Worm (Caenorhabditis elegans): Measurements from ENCODE around the gene nas-32.

The nas-32 gene

DNA sequence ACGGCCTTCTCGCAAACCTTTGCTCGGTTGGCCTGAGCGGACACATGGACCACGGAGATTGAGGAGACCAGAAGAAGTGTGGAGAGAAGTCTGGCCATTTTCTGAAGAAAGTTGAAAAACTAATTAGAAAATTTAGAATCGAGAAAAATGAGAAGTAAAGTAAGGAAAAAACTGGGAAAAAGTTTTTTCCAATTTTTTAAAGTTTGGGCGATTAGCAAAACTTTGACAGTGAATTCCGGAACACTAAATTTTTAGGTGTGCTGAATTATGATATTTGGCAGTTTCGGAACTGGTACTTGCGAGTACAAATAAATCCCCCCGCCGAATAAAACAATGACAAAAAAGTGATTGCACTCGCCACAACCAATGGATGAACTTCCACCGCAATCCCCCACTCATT is 32.3 kb downstream of the nas-32 start, which contains the start of gene T02B11.3:
T02B11.3 (minus strand) TSS at position 101 of the 400 bp plus-strand sequence.
- TF ChIP-seq hlh-13 (GFP tag; optimal IDR thresholded peaks at IDR 0.05) (no peak), mec-3 (tag; optimal IDR thresholded peaks at IDR 0.05; ENCODE audit: borderline replicate concordance) (no peak), ztf-16 (tag; optimal IDR thresholded peaks at IDR 0.05) (no peak), K02D7.2 (tag; optimal IDR thresholded peaks at IDR 0.05) (no peak), elt-2 (tag; optimal IDR thresholded peaks at IDR 0.05) (no peak)

DNA sequence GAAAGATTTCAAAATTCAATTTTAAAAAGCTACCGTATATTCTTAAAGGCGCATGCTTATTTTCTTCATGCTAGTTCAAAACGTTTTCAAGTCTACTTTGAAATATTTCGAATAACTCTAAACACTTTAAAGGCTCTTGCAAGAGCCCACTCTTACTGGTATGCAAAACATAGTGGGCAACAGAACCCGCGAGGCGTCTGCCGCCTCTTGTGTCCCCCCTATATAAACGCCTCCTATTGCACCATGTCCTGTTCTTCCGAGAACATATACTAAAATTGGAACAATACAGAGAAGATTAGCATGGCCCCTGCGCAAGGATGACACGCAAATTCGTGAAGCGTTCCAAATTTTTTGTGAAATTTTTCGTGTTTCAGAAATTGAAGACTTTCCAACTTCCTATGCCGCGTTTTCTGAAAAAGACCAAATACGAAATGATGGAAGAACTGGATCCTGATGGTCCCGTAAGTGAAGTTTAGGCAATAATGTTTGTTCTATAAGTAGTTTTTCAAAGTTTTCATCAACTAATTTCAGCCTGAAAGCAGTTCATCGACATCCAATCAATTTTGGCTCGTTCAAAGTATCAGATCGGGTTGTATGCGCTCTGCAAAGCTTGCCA is 40.0 kb downstream of the nas-32 start:
- 0 out of 2 replicates have a peak, but pooled peaks have one; percentile 36 for TF ChIP-seq sox-2 (GFP tag; IDR thresholded peaks at IDR 0.05)
- no peak for TF ChIP-seq ceh-48 (tag; optimal IDR thresholded peaks at IDR 0.05)
- no peak for TF ChIP-seq eyg-1 (tag; optimal IDR thresholded peaks at IDR 0.05)
- TF ChIP-seq nfya-1 (tag; optimal IDR thresholded peaks at IDR 0.05), result no peak
- TF ChIP-seq unc-55 (GFP tag; optimal IDR thresholded peaks at IDR 0.05), result no peak
- no peak for TF ChIP-seq hlh-15 (tag; optimal IDR thresholded peaks at IDR 0.05)

DNA sequence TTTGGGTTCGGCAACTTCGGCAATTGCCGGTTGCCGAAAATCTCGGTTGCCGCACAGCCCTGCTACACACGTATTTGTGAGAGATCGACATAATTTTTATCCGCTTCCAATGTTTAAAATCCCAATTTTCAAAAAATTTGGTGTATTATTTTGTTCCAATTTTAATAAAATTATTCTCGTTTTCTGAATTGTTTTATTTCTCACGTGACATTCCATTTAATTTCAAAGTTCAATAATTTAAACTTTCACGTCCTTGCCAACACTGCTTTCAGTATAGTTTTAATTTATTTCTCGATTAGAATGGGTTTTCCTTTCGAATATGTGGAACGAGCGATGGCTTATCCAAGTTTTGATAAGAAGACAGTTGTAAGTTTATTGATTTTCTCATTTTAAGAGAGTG is 42.4 kb downstream of the nas-32 start, which contains the start of gene K09C6.2:
K09C6.2 (plus strand) TSS at position 301 of the 400 bp plus-strand sequence.
- TF ChIP-seq lim-6 (tag; optimal IDR thresholded peaks at IDR 0.05) (no peak), ceh-45 (GFP tag; IDR thresholded peaks at IDR 0.05) (no peak), unc-42 (tag; optimal IDR thresholded peaks at IDR 0.05) (no peak), pha-2 (tag; optimal IDR thresholded peaks at IDR 0.05) (no peak)

DNA sequence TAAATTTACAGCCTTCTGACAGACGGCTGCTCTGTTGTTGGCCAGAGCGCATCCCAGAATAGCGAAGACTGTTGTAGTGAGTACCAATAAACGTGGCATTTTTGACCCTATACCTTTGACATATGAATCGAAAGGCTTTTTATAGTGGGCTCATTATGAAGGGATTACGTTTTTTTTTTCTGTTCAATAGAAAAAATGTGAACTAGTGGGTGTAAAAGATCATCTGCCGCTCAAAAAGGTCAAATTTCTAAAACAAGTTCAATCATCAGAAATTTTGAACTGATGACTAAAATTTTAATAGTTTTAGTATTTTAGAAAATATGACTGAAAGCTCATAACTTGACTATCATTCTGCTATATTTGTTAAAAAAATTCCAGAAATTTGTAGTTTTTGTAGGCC is 44.0 kb downstream of the nas-32 start, which contains the start of gene K09C6.9:
K09C6.9 (minus strand) TSS at position 101 of the 400 bp plus-strand sequence.
- TF ChIP-seq dmd-4 (tag; optimal IDR thresholded peaks at IDR 0.05; ENCODE audit: borderline replicate concordance), result no peak
- no peak for TF ChIP-seq tbx-7 (tag; optimal IDR thresholded peaks at IDR 0.05)
- no peak for TF ChIP-seq K02D7.2 (tag; optimal IDR thresholded peaks at IDR 0.05)
- TF ChIP-seq nhr-232 (tag; optimal IDR thresholded peaks at IDR 0.05), result no peak
- no peak for TF ChIP-seq pqm-1 (tag; optimal IDR thresholded peaks at IDR 0.05)
- TF ChIP-seq hlh-6 (tag; optimal IDR thresholded peaks at IDR 0.05), result no peak
- TF ChIP-seq ztf-16 (tag; optimal IDR thresholded peaks at IDR 0.05), result no peak
- TF ChIP-seq sox-4 (tag; optimal IDR thresholded peaks at IDR 0.05), result no peak
- no peak for TF ChIP-seq hlh-8 (tag; optimal IDR thresholded peaks at IDR 0.05)
- no peak for TF ChIP-seq nhr-11 (tag; optimal IDR thresholded peaks at IDR 0.05)

DNA sequence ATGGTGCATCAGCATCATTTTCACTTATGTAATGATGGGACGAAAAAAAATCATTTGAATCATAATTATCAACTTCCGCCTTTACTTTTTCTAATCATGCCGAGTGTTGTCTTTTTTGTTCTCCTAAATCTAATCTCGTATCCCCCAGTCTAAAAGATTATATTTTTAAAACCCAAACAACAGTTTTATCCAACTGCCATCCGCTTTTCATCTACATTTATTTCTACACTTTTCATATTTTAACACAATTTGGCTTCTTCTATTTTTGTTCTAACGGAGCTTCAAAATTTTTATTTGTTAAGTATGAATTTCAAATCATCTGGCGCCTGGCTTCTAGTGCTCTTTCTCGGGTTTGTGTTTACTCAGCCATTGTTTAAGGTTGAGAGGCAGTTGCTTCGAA is 46.8 kb downstream of the nas-32 start, which contains the start of gene K09C6.3:
K09C6.3 (plus strand) TSS at position 301 of the 400 bp plus-strand sequence.
- TF ChIP-seq pax-1 (tag; optimal IDR thresholded peaks at IDR 0.05) (no peak), ceh-22 (tag; optimal IDR thresholded peaks at IDR 0.05) (no peak), ceh-19 (GFP tag; optimal IDR thresholded peaks at IDR 0.05) (no peak), pha-4 (tag; optimal IDR thresholded peaks at IDR 0.05) (no peak), pag-3 (tag; optimal IDR thresholded peaks at IDR 0.05; ENCODE audit: borderline replicate concordance) (no peak), dve-1 (tag; optimal IDR thresholded peaks at IDR 0.05) (no peak), unc-55 (GFP tag; optimal IDR thresholded peaks at IDR 0.05) (no peak), gmeb-2 (tag; optimal IDR thresholded peaks at IDR 0.05) (no peak), ceh-34 (tag; optimal IDR thresholded peaks at IDR 0.05) (no peak), K09A11.1 (tag; optimal IDR thresholded peaks at IDR 0.05; ENCODE audit: insufficient read depth) (no peak)

DNA sequence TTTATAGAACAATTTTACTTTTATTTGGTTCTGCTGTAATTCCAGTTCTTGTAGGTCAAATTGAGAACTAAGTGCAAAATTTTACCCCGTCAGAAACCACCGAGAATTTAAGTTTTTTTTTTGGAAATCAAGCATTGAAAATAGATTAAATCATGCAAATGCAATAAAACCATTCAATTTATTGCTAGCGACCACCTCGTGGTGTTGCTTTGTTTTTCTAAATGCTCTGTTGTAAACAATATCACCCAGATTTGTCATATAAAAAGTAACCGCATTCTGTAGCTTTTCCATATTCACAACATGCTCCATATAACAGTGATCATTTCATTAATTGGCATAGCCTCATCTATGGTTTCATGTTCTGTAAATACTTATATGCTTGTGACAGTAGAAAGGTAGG is 49.5 kb downstream of the nas-32 start, which contains the start of gene srbc-12:
srbc-12 (plus strand) TSS at position 301 of the 400 bp plus-strand sequence.
- TF ChIP-seq tbx-7 (tag; optimal IDR thresholded peaks at IDR 0.05), result no peak
- TF ChIP-seq elt-2 (tag; optimal IDR thresholded peaks at IDR 0.05), result no peak
- no peak for TF ChIP-seq ceh-22 (tag; optimal IDR thresholded peaks at IDR 0.05)
- TF ChIP-seq elt-4 (tag; optimal IDR thresholded peaks at IDR 0.05), result no peak
- no peak for TF ChIP-seq sox-2 (GFP tag; IDR thresholded peaks at IDR 0.05)
- TF ChIP-seq dmd-4 (tag; optimal IDR thresholded peaks at IDR 0.05; ENCODE audit: borderline replicate concordance), result no peak
- no peak for TF ChIP-seq ets-4 (tag; optimal IDR thresholded peaks at IDR 0.05)
- no peak for TF ChIP-seq lin-11 (tag; optimal IDR thresholded peaks at IDR 0.05)
- no peak for TF ChIP-seq odd-2 (tag; optimal IDR thresholded peaks at IDR 0.05)
- TF ChIP-seq fkh-10 (GFP tag; optimal IDR thresholded peaks at IDR 0.05), result no peak
- no peak for TF ChIP-seq ama-1 (optimal IDR thresholded peaks at IDR 0.05)

Data from whole organism, late embryonic.